Worm (Caenorhabditis elegans) whole organism, young adult: ENCODE data around the gene F22E5.1.

Experiments
- B0336.3 ChIP-seq: fragments of 200-800 bp; sonication (Bioruptor generic); IDR thresholded peaks from 2 replicates; pipeline ENCODE4 v1.3.6; 2022; ENCODE audit warnings: missing genetic modification characterization, missing compliant biosample characterization
- F22D6.2 ChIP-seq: sonication (generic microtip); optimal IDR thresholded peaks from 2 replicates; lab custom pipeline; 2016; ENCODE audit warnings: mild to moderate bottlenecking, missing genetic modification characterization, missing compliant biosample characterization
- F33H1.4 ChIP-seq: fragments of 200-800 bp; sonication (Bioruptor generic); IDR thresholded peaks from 2 replicates; pipeline ENCODE4 v1.3.6; 2022; ENCODE audit warnings: missing genetic modification reagents, missing genetic modification characterization, missing compliant biosample characterization
- F37B4.10 ChIP-seq: fragments of 200-800 bp; sonication (Bioruptor generic); IDR thresholded peaks from 2 replicates; pipeline ENCODE4 v1.3.6; 2022; ENCODE audit warnings: missing genetic modification characterization, missing compliant biosample characterization
- F49E8.2 ChIP-seq: sonication (generic microtip); optimal IDR thresholded peaks from 3 replicates; lab custom pipeline; 2017; ENCODE audit warnings: missing genetic modification characterization, mild to moderate bottlenecking, missing compliant biosample characterization, antibody characterized with exemption, moderate library complexity; ENCODE audit not compliant: insufficient read depth
- K11D2.4 ChIP-seq: fragments of 200-800 bp; sonication (Bioruptor generic); IDR thresholded peaks from 2 replicates; pipeline ENCODE4 v1.3.6; 2022; ENCODE audit warnings: missing genetic modification reagents, missing genetic modification characterization, missing compliant biosample characterization
- Y53G8AR.9 ChIP-seq: fragments of 200-800 bp; sonication (Bioruptor generic); conservative IDR thresholded peaks from 2 replicates; pipeline ENCODE4 v1.3.6; 2022; ENCODE audit warnings: missing genetic modification reagents, missing genetic modification characterization, missing compliant biosample characterization
- Y79H2A.3 ChIP-seq: fragments of 200-800 bp; sonication (Bioruptor generic); conservative IDR thresholded peaks from 2 replicates; pipeline ENCODE4 v1.3.6; 2022; ENCODE audit warnings: missing genetic modification reagents, missing genetic modification characterization, missing compliant biosample characterization
- Y95B8A.8 ChIP-seq: fragments of 200-800 bp; sonication (Bioruptor generic); IDR thresholded peaks from 2 replicates; pipeline ENCODE4 v1.3.6; 2022; ENCODE audit warnings: missing genetic modification reagents, missing genetic modification characterization, missing compliant biosample characterization
- ZK185.1 ChIP-seq: sonication (generic microtip); optimal IDR thresholded peaks from 2 replicates; lab custom pipeline; 2016; ENCODE audit warnings: mild to moderate bottlenecking, missing genetic modification characterization, missing compliant biosample characterization; ENCODE audit not compliant: poor library complexity, severe bottlenecking
- aptf-2 ChIP-seq: fragments of 200-800 bp; sonication (Bioruptor generic); conservative IDR thresholded peaks from 2 replicates; pipeline ENCODE4 v1.3.6; 2022; ENCODE audit warnings: missing genetic modification reagents, missing genetic modification characterization, missing compliant biosample characterization
- attf-6 ChIP-seq: fragments of 200-800 bp; sonication (Bioruptor generic); IDR thresholded peaks from 2 replicates; pipeline ENCODE4 v1.3.6; 2022; ENCODE audit warnings: missing genetic modification reagents, missing genetic modification characterization, missing compliant biosample characterization
- bed-1 ChIP-seq: fragments of 200-800 bp; sonication (Bioruptor generic); IDR thresholded peaks from 2 replicates; pipeline ENCODE4 v1.3.6; 2022; ENCODE audit warnings: missing genetic modification reagents, missing genetic modification characterization, missing compliant biosample characterization
- ccch-3 ChIP-seq: fragments of 200-800 bp; sonication (Bioruptor generic); optimal IDR thresholded peaks from 2 replicates; lab custom pipeline; 2018; ENCODE audit warnings: mild to moderate bottlenecking, missing genetic modification characterization, missing compliant biosample characterization
- ceh-27 ChIP-seq: fragments of 200-800 bp; sonication (Bioruptor generic); optimal IDR thresholded peaks from 2 replicates; lab custom pipeline; 2018; ENCODE audit warnings: mild to moderate bottlenecking, missing genetic modification characterization, moderate library complexity, missing compliant biosample characterization
- ceh-40 ChIP-seq: fragments of 200-800 bp; sonication (Bioruptor generic); IDR thresholded peaks from 2 replicates; pipeline ENCODE4 v1.3.6; 2022; ENCODE audit warnings: missing genetic modification characterization, missing compliant biosample characterization
- die-1 ChIP-seq: sonication (generic microtip); optimal IDR thresholded peaks from 2 replicates; lab custom pipeline; 2016; ENCODE audit warnings: missing genotype, mild to moderate bottlenecking, missing genetic modification characterization, missing compliant biosample characterization
- efl-1 ChIP-seq: fragments of 150-350 bp; optimal IDR thresholded peaks from 2 replicates; lab custom pipeline; 2014; ENCODE audit warnings: missing biosample characterization, missing genetic modification reagents, missing genetic modification characterization
- egrh-3 ChIP-seq: fragments of 200-800 bp; sonication (Bioruptor generic); IDR thresholded peaks from 2 replicates; pipeline ENCODE4 v1.3.6; 2022; ENCODE audit warnings: missing genetic modification reagents, missing genetic modification characterization, missing compliant biosample characterization
- ekl-4 ChIP-seq: fragments of 200-800 bp; sonication (Bioruptor generic); IDR thresholded peaks from 2 replicates; pipeline ENCODE4 v1.3.6; 2022; ENCODE audit warnings: missing genetic modification reagents, missing genetic modification characterization, missing compliant biosample characterization
- gei-17 ChIP-seq: fragments of 200-800 bp; sonication (Bioruptor generic); optimal IDR thresholded peaks from 2 replicates; lab custom pipeline; 2018; ENCODE audit warnings: mild to moderate bottlenecking, missing genetic modification characterization, missing compliant biosample characterization
- him-1 ChIP-seq: sonication (generic microtip); optimal IDR thresholded peaks from 2 replicates; lab custom pipeline; 2016; ENCODE audit warnings: missing genotype, missing genetic modification reagents, missing genetic modification characterization, missing compliant biosample characterization
- lag-1 ChIP-seq: fragments of 200-800 bp; sonication (Bioruptor generic); IDR thresholded peaks from 2 replicates; pipeline ENCODE4 v1.3.6; 2022; ENCODE audit warnings: missing genetic modification reagents, missing genetic modification characterization, missing compliant biosample characterization
- lin-26 ChIP-seq: fragments of 200-800 bp; sonication (Bioruptor generic); IDR thresholded peaks from 2 replicates; pipeline ENCODE4 v1.3.6; 2022; ENCODE audit warnings: missing genetic modification reagents, missing genetic modification characterization, missing compliant biosample characterization
- lin-54 ChIP-seq: fragments of 200-800 bp; sonication (Bioruptor generic); optimal IDR thresholded peaks from 2 replicates; lab custom pipeline; 2018; ENCODE audit warnings: mild to moderate bottlenecking, missing genetic modification characterization, missing compliant biosample characterization
- lir-1 ChIP-seq: fragments of 200-800 bp; sonication (Bioruptor generic); conservative IDR thresholded peaks from 2 replicates; pipeline ENCODE4 v1.3.6; 2022; ENCODE audit warnings: missing genetic modification reagents, missing genetic modification characterization, missing compliant biosample characterization
- lsl-1 ChIP-seq: fragments of 200-800 bp; sonication (Bioruptor generic); optimal IDR thresholded peaks from 2 replicates; lab custom pipeline; 2018; ENCODE audit warnings: mild to moderate bottlenecking, missing genetic modification characterization, moderate library complexity, missing compliant biosample characterization
- lsy-27 ChIP-seq: sonication (generic microtip); optimal IDR thresholded peaks from 2 replicates; lab custom pipeline; 2017; ENCODE audit warnings: missing genetic modification characterization, mild to moderate bottlenecking, missing compliant biosample characterization, antibody characterized with exemption, missing genotype, borderline replicate concordance; ENCODE audit not compliant: insufficient read depth
- madf-6 ChIP-seq: fragments of 200-800 bp; sonication (Bioruptor generic); IDR thresholded peaks from 2 replicates; pipeline ENCODE4 v1.3.6; 2022; ENCODE audit warnings: missing genetic modification reagents, missing genetic modification characterization, missing compliant biosample characterization
- mcd-1 ChIP-seq: fragments of 200-800 bp; sonication (Bioruptor generic); IDR thresholded peaks from 2 replicates; pipeline ENCODE4 v1.3.6; 2022; ENCODE audit warnings: missing genetic modification reagents, missing genetic modification characterization, missing compliant biosample characterization
- mes-4 ChIP-seq: sonication (generic microtip); optimal IDR thresholded peaks from 2 replicates; lab custom pipeline; 2016; ENCODE audit warnings: missing genotype, missing genetic modification characterization, missing compliant biosample characterization
- nfyb-1 ChIP-seq: fragments of 200-800 bp; sonication (Bioruptor generic); IDR thresholded peaks from 2 replicates; pipeline ENCODE4 v1.3.6; 2022; ENCODE audit warnings: missing genetic modification reagents, missing genetic modification characterization, missing compliant biosample characterization
- nhr-120 ChIP-seq: fragments of 200-800 bp; sonication (Bioruptor generic); IDR thresholded peaks from 2 replicates; pipeline ENCODE4 v1.3.6; 2022; ENCODE audit warnings: missing genetic modification characterization, missing compliant biosample characterization
- nhr-179 ChIP-seq: sonication (generic microtip); optimal IDR thresholded peaks from 2 replicates; lab custom pipeline; 2016; ENCODE audit warnings: mild to moderate bottlenecking, missing genetic modification characterization, missing compliant biosample characterization
- nhr-90 ChIP-seq: sonication (generic microtip); optimal IDR thresholded peaks from 2 replicates; lab custom pipeline; 2016; ENCODE audit warnings: missing genotype, mild to moderate bottlenecking, missing genetic modification characterization, missing compliant biosample characterization
- pha-4 ChIP-seq: fragments of 150-350 bp; sonication (generic microtip); optimal IDR thresholded peaks from 2 replicates; lab custom pipeline; 2014; ENCODE audit warnings: missing biosample characterization, missing genetic modification reagents, missing genetic modification characterization
- rcor-1 ChIP-seq: fragments of 200-800 bp; sonication (Bioruptor generic); IDR thresholded peaks from 2 replicates; pipeline ENCODE4 v1.3.6; 2022; ENCODE audit warnings: missing genetic modification reagents, missing genetic modification characterization, missing compliant biosample characterization
- snpc-3.4 ChIP-seq: sonication (generic microtip); optimal IDR thresholded peaks from 2 replicates; lab custom pipeline; 2017; ENCODE audit warnings: missing genetic modification characterization, mild to moderate bottlenecking, missing compliant biosample characterization, antibody characterized with exemption, moderate library complexity, missing genotype, missing genetic modification reagents
- sptf-2 ChIP-seq: fragments of 200-800 bp; sonication (Bioruptor generic); optimal IDR thresholded peaks from 2 replicates; lab custom pipeline; 2018; ENCODE audit warnings: mild to moderate bottlenecking, missing genetic modification characterization, missing compliant biosample characterization
- tbx-9 ChIP-seq: sonication (generic microtip); optimal IDR thresholded peaks from 2 replicates; lab custom pipeline; 2016; ENCODE audit warnings: borderline replicate concordance, missing genetic modification characterization, inconsistent platforms, missing compliant biosample characterization
- xnd-1 ChIP-seq: sonication (generic microtip); optimal IDR thresholded peaks from 2 replicates; lab custom pipeline; 2016; ENCODE audit warnings: missing genotype, missing genetic modification reagents, missing genetic modification characterization, missing compliant biosample characterization
- zfh-2 ChIP-seq: fragments of 200-800 bp; sonication (Bioruptor generic); conservative IDR thresholded peaks from 2 replicates; pipeline ENCODE4 v1.3.6; 2022; ENCODE audit warnings: missing genetic modification reagents, missing genetic modification characterization, missing compliant biosample characterization
- ztf-6 ChIP-seq: fragments of 200-800 bp; sonication (Bioruptor generic); IDR thresholded peaks from 2 replicates; pipeline ENCODE4 v1.3.6; 2022; ENCODE audit warnings: missing genetic modification reagents, missing genetic modification characterization, missing compliant biosample characterization

F22E5.1 gene

DNA sequence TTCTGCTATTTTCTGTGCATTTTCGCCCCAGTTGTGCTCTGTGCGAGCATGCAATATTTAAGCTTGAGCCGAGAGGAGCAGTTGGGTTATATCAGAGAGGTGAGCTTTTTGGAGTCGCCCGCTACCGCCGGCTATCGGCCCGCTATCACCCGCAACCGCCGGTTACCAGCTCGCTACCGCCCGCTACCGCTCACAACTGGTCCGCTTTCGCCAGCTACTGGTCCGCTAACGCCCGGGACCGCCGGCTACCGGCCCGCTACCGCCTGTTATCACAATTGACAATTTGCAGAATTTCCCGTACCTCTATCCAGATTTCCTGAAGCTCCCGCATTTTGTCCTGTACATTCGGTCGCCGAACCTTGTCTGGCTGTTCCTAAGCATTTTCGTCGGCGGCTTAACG lies 45.2 kb upstream of the F22E5.1 start:
- TF ChIP-seq mcd-1 (GFP tag; lab: Robert Waterston, UW) (0 out of 2 replicates have a peak, but pooled peaks have one; percentile 22), mes-4 (tag; lab: Kevin White, UChicago) (no peak), lin-26 (GFP tag; lab: Robert Waterston, UW) (no peak), madf-6 (GFP tag; lab: Robert Waterston, UW) (no peak), nhr-179 (tag; lab: Kevin White, UChicago) (no peak), die-1 (tag; lab: Kevin White, UChicago) (no peak), aptf-2 (GFP tag; lab: Robert Waterston, UW) (no peak), nfyb-1 (GFP tag; lab: Robert Waterston, UW) (no peak), F33H1.4 (no peak), F37B4.10 (GFP tag; lab: Robert Waterston, UW) (0 out of 2 replicates have a peak, but pooled peaks have one; percentile 52), snpc-3.4 (tag; lab: Kevin White, UChicago) (no peak), ccch-3 (GFP tag; lab: Kevin White, UChicago) (no peak), efl-1 (no peak), ztf-6 (GFP tag; lab: Robert Waterston, UW) (no peak), ZK185.1 (no peak), lir-1 (GFP tag; lab: Robert Waterston, UW) (no peak), lag-1 (GFP tag; lab: Robert Waterston, UW) (no peak), gei-17 (no peak), lsy-27 (tag; lab: Kevin White, UChicago) (no peak), zfh-2 (GFP tag; lab: Robert Waterston, UW) (peak; percentile 85), egrh-3 (peak; percentile 81; the same call in 1 of the 2 replicates), bed-1 (no peak)

DNA sequence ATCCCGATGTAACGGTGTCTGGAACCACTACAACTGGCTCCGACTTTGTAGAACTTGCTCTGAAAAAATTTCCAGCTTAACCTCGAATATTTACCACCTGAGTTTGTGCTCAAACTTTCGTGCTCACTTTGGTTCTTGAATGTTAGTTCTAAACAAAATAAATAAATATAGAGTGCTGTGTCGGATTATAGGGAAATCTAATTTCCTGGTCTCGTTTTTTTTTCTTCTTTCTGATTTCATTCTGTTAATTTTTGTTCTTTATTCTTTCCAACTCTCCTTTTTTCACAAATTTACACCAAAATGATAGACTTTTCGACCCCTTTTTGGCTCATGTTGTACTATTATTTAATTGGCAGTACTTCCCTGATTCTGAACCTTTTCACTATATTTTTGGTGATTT lies 44.3 kb upstream of the F22E5.1 start, which contains the start of gene sri-37:
Gene sri-37 (plus strand): TSS at position 301 of the 400 bp plus-strand sequence.
- TF ChIP-seq snpc-3.4 (tag; lab: Kevin White, UChicago), result no peak
- no peak for TF ChIP-seq die-1 (tag; lab: Kevin White, UChicago)
- no peak for TF ChIP-seq nhr-90 (tag; lab: Kevin White, UChicago)
- TF ChIP-seq xnd-1 (tag; lab: Kevin White, UChicago), result no peak
- no peak for TF ChIP-seq lsl-1 (GFP tag; lab: Kevin White, UChicago)
- TF ChIP-seq him-1 (tag; lab: Kevin White, UChicago), result no peak
- no peak for TF ChIP-seq pha-4 (tag; lab: Kevin White, UChicago)

DNA sequence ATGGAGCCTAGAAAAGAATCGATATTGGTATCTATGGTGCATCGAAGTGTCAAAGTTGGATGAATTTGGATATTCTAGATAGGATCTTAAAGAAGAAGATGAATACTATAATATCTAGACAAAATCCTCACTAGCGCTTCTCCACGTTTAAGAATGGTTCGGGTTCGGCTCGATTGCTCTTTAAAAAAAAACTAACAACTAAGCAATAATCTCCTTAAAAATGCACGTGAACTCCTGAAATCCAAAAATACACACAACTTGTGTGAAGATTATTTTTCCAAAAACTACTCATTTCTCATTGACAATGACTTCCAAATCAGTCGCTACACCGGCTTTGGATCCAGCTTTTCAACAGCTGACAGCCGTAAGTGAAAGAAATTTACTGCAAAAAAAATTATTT lies 42.4 kb upstream of the F22E5.1 start, which contains the start of gene D2062.1:
Gene D2062.1 (plus strand): TSS at position 301 of the 400 bp plus-strand sequence.
- no peak for TF ChIP-seq ceh-40
- no peak for TF ChIP-seq gei-17
- TF ChIP-seq B0336.3 (GFP tag; lab: Robert Waterston, UW), result no peak
- TF ChIP-seq ekl-4 (GFP tag; lab: Robert Waterston, UW), result no peak
- TF ChIP-seq Y95B8A.8 (GFP tag; lab: Robert Waterston, UW), result no peak
- TF ChIP-seq nhr-179 (tag; lab: Kevin White, UChicago), result no peak

DNA sequence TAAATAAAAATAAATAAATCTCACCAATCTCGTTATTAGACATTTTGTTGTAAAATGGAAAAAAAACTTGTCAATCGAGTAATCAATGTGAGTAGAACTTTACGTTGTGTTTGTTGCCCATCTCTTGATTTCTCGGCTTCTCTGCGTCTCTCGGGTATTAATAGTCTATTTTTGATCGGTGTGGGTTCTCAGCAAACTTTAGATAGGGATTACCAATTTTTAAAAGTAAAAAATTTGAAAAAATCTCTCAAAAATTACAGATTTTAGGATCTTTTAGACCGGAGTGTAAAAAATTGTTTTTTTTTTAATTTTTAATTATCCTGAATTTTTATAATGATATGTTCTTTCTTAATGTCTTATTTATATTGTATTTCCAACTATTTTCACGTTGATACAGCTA lies 36.2 kb upstream of the F22E5.1 start, which contains the start of gene F22E5.21:
Gene F22E5.21 (minus strand): TSS at position 101 of the 400 bp plus-strand sequence.
- no peak for TF ChIP-seq rcor-1 (GFP tag; lab: Robert Waterston, UW)
- no peak for TF ChIP-seq F22D6.2 (tag; lab: Kevin White, UChicago)
- TF ChIP-seq attf-6 (GFP tag; lab: Robert Waterston, UW), result no peak
- TF ChIP-seq sptf-2 (GFP tag; lab: Kevin White, UChicago), result no peak
- no peak for TF ChIP-seq lin-54 (GFP tag; lab: Kevin White, UChicago)
- no peak for TF ChIP-seq ceh-27 (GFP tag; lab: Kevin White, UChicago)
- no peak for TF ChIP-seq tbx-9 (tag; lab: Kevin White, UChicago)
- no peak for TF ChIP-seq Y79H2A.3 (GFP tag; lab: Robert Waterston, UW)
- TF ChIP-seq nfyb-1 (GFP tag; lab: Robert Waterston, UW), result no peak
- no peak for TF ChIP-seq K11D2.4 (GFP tag; lab: Robert Waterston, UW)
- no peak for TF ChIP-seq Y53G8AR.9 (GFP tag; lab: Robert Waterston, UW)
- TF ChIP-seq nhr-120 (GFP tag; lab: Robert Waterston, UW), result no peak
- no peak for TF ChIP-seq egrh-3
- no peak for TF ChIP-seq B0336.3 (GFP tag; lab: Robert Waterston, UW)
- TF ChIP-seq ZK185.1, result no peak
- TF ChIP-seq F49E8.2 (tag; lab: Kevin White, UChicago), result no peak
